Worm (Caenorhabditis elegans) whole organism, late embryonic: ENCODE measurements around the gene Y54G2A.44.

Source experiments
- C38D4.7 ChIP-seq: fragments of 200-800 bp; sonication (Bioruptor generic); optimal IDR thresholded peaks from 2 replicates; lab custom pipeline; 2018; ENCODE audit warnings: mild to moderate bottlenecking, missing genetic modification characterization, moderate library complexity, missing compliant biosample characterization
- F13H6.1 ChIP-seq: sonication (generic microtip); optimal IDR thresholded peaks from 2 replicates; lab custom pipeline; 2016; ENCODE audit warnings: missing genetic modification characterization, missing compliant biosample characterization
- K02D7.2 ChIP-seq: sonication (generic microtip); optimal IDR thresholded peaks from 2 replicates; lab custom pipeline; 2017; ENCODE audit warnings: mild to moderate bottlenecking, missing genetic modification characterization, missing compliant biosample characterization
- K09A11.1 ChIP-seq: sonication (generic microtip); optimal IDR thresholded peaks from 2 replicates; lab custom pipeline; 2017; ENCODE audit warnings: antibody characterized with exemption, mild to moderate bottlenecking, missing genetic modification characterization, missing compliant biosample characterization; ENCODE audit not compliant: insufficient read depth
- T23F11.4 ChIP-seq: fragments of 200-800 bp; sonication (Bioruptor generic); optimal IDR thresholded peaks from 2 replicates; lab custom pipeline; 2018; ENCODE audit warnings: mild to moderate bottlenecking, missing genetic modification characterization, missing compliant biosample characterization
- Y22D7AL.16 ChIP-seq: sonication (generic microtip); optimal IDR thresholded peaks from 2 replicates; lab custom pipeline; 2016; ENCODE audit warnings: missing genetic modification characterization, missing compliant biosample characterization
- ama-1 ChIP-seq: fragments of 150-350 bp; optimal IDR thresholded peaks from 2 replicates; lab custom pipeline; 2014
- ceh-14 ChIP-seq: sonication (generic microtip); optimal IDR thresholded peaks from 2 replicates; lab custom pipeline; 2016; ENCODE audit warnings: missing genotype, missing genetic modification characterization, missing compliant biosample characterization
- ceh-19 ChIP-seq: fragments of 200-800 bp; sonication (Bioruptor generic); optimal IDR thresholded peaks from 2 replicates; lab custom pipeline; 2018; ENCODE audit warnings: mild to moderate bottlenecking, missing genetic modification characterization, missing compliant biosample characterization
- ceh-2 ChIP-seq: sonication (generic microtip); optimal IDR thresholded peaks from 2 replicates; lab custom pipeline; 2016; ENCODE audit warnings: missing genotype, missing genetic modification characterization, missing compliant biosample characterization
- ceh-34 ChIP-seq: sonication (generic microtip); optimal IDR thresholded peaks from 2 replicates; lab custom pipeline; 2016; ENCODE audit warnings: mild to moderate bottlenecking, missing genetic modification characterization, missing compliant biosample characterization
- ceh-45 ChIP-seq: fragments of 200-800 bp; sonication (Bioruptor generic); IDR thresholded peaks from 2 replicates; pipeline ENCODE4 v1.3.6; 2022; ENCODE audit warnings: missing genetic modification reagents, missing genetic modification characterization, missing compliant biosample characterization
- ceh-48 ChIP-seq: sonication (generic microtip); optimal IDR thresholded peaks from 2 replicates; lab custom pipeline; 2016; ENCODE audit warnings: missing genetic modification characterization, inconsistent platforms, missing compliant biosample characterization
- dmd-4 ChIP-seq: sonication (generic microtip); optimal IDR thresholded peaks from 2 replicates; lab custom pipeline; 2016; ENCODE audit warnings: borderline replicate concordance, missing genetic modification characterization, missing compliant biosample characterization
- elt-2 ChIP-seq: sonication (generic microtip); optimal IDR thresholded peaks from 2 replicates; lab custom pipeline; 2016; ENCODE audit warnings: missing genetic modification reagents, missing genetic modification characterization, missing compliant biosample characterization
- elt-4 ChIP-seq: sonication (generic microtip); optimal IDR thresholded peaks from 2 replicates; lab custom pipeline; 2016; ENCODE audit warnings: missing genetic modification characterization, missing compliant biosample characterization
- ets-4 ChIP-seq: sonication (generic microtip); optimal IDR thresholded peaks from 2 replicates; lab custom pipeline; 2016; ENCODE audit warnings: missing genetic modification characterization, missing compliant biosample characterization
- eyg-1 ChIP-seq: sonication (generic microtip); optimal IDR thresholded peaks from 2 replicates; lab custom pipeline; 2016; ENCODE audit warnings: missing genotype, missing genetic modification characterization, missing compliant biosample characterization
- fkh-10 ChIP-seq: fragments of 150-350 bp; optimal IDR thresholded peaks from 2 replicates; lab custom pipeline; 2014; ENCODE audit warnings: missing biosample characterization, missing genetic modification reagents, missing genetic modification characterization
- fkh-6 ChIP-seq: sonication (generic microtip); optimal IDR thresholded peaks from 2 replicates; lab custom pipeline; 2016; ENCODE audit warnings: missing genetic modification characterization, missing compliant biosample characterization
- hlh-13 ChIP-seq: fragments of 200-800 bp; sonication (Bioruptor generic); optimal IDR thresholded peaks from 2 replicates; lab custom pipeline; 2018; ENCODE audit warnings: mild to moderate bottlenecking, missing genetic modification characterization, missing compliant biosample characterization
- hlh-15 ChIP-seq: sonication (generic microtip); optimal IDR thresholded peaks from 2 replicates; lab custom pipeline; 2016; ENCODE audit warnings: missing genetic modification characterization, missing compliant biosample characterization
- hlh-6 ChIP-seq: sonication (generic microtip); optimal IDR thresholded peaks from 2 replicates; lab custom pipeline; 2016; ENCODE audit warnings: missing genotype, missing genetic modification characterization, missing compliant biosample characterization
- madf-2 ChIP-seq: sonication (generic microtip); optimal IDR thresholded peaks from 2 replicates; lab custom pipeline; 2017; ENCODE audit warnings: missing genetic modification characterization, missing compliant biosample characterization
- mec-3 ChIP-seq: sonication (generic microtip); optimal IDR thresholded peaks from 2 replicates; lab custom pipeline; 2016; ENCODE audit warnings: borderline replicate concordance, missing genetic modification characterization, missing compliant biosample characterization
- nfya-1 ChIP-seq: sonication (generic microtip); optimal IDR thresholded peaks from 2 replicates; lab custom pipeline; 2017; ENCODE audit warnings: missing genetic modification characterization, mild to moderate bottlenecking, missing compliant biosample characterization, antibody characterized with exemption, moderate library complexity
- nhr-11 ChIP-seq: fragments of 150-350 bp; optimal IDR thresholded peaks from 2 replicates; lab custom pipeline; 2014; ENCODE audit warnings: missing biosample characterization, missing genetic modification characterization
- pros-1 ChIP-seq: fragments of 150-350 bp; optimal IDR thresholded peaks from 2 replicates; lab custom pipeline; 2014; ENCODE audit warnings: missing biosample characterization, missing genetic modification reagents, missing genetic modification characterization
- ref-2 ChIP-seq: sonication (generic microtip); optimal IDR thresholded peaks from 2 replicates; lab custom pipeline; 2016; ENCODE audit warnings: missing genetic modification characterization, missing compliant biosample characterization
- rnt-1 ChIP-seq: sonication (generic microtip); optimal IDR thresholded peaks from 2 replicates; lab custom pipeline; 2016; ENCODE audit warnings: missing genetic modification characterization, missing compliant biosample characterization
- sox-2 ChIP-seq: fragments of 200-800 bp; sonication (Bioruptor generic); IDR thresholded peaks from 2 replicates; pipeline ENCODE4 v1.3.6; 2022; ENCODE audit warnings: missing genetic modification reagents, missing genetic modification characterization, missing compliant biosample characterization
- syd-9 ChIP-seq: sonication (generic microtip); optimal IDR thresholded peaks from 2 replicates; lab custom pipeline; 2016; ENCODE audit warnings: mild to moderate bottlenecking, missing genetic modification characterization, moderate library complexity, missing compliant biosample characterization
- tbx-2 ChIP-seq: sonication (generic microtip); optimal IDR thresholded peaks from 2 replicates; lab custom pipeline; 2016; ENCODE audit warnings: missing genetic modification characterization, missing compliant biosample characterization
- tbx-7 ChIP-seq: sonication (generic microtip); optimal IDR thresholded peaks from 2 replicates; lab custom pipeline; 2016; ENCODE audit warnings: missing genotype, missing genetic modification characterization, missing compliant biosample characterization
- ttx-3 ChIP-seq: sonication (generic microtip); optimal IDR thresholded peaks from 2 replicates; lab custom pipeline; 2016; ENCODE audit warnings: missing genetic modification reagents, missing genetic modification characterization, missing compliant biosample characterization
- unc-3 ChIP-seq, 2 experiments: fragments of 200-800 bp in 1 of 2; sonication (Bioruptor generic) in 1 of 2; sonication (generic microtip) in 1 of 2; conservative IDR thresholded peaks in 1 of 2; optimal IDR thresholded peaks in 1 of 2; 2 replicates each; pipeline versions ENCODE4 v1.3.6 to Lab custom; 2016 to 2022; ENCODE audit warnings: missing compliant biosample characterization in 2 of 2, missing genetic modification characterization in 2 of 2, missing genetic modification reagents in 1 of 2
- unc-42 ChIP-seq: sonication (generic microtip); optimal IDR thresholded peaks from 2 replicates; lab custom pipeline; 2016; ENCODE audit warnings: missing genotype, missing genetic modification characterization, missing compliant biosample characterization
- unc-86 ChIP-seq: sonication (generic microtip); optimal IDR thresholded peaks from 2 replicates; lab custom pipeline; 2016; ENCODE audit warnings: missing genetic modification characterization, missing compliant biosample characterization
- zip-5 ChIP-seq: sonication (generic microtip); optimal IDR thresholded peaks from 2 replicates; lab custom pipeline; 2016; ENCODE audit warnings: missing genetic modification characterization, missing compliant biosample characterization

The Y54G2A.44 gene

ce11 chrIV:2838308-2838707 is 36.6 kb downstream of the Y54G2A.44 start, which contains the start of gene Y54G2A.7:
TSS of gene Y54G2A.7 (plus strand) at chrIV:2838608.
- no peak for TF ChIP-seq hlh-13 (GFP tag; lab: Kevin White, UChicago)
- TF ChIP-seq ets-4 (tag; lab: Kevin White, UChicago) = no peak
- TF ChIP-seq hlh-15 = no peak
- TF ChIP-seq sox-2 (GFP tag; lab: Robert Waterston, UW) = no peak
- no peak for TF ChIP-seq tbx-7 (tag; lab: Kevin White, UChicago)
- no peak for TF ChIP-seq fkh-6 (tag; lab: Kevin White, UChicago)
- TF ChIP-seq ref-2 (tag; lab: Kevin White, UChicago) = no peak
- TF ChIP-seq nhr-11 (tag; lab: Kevin White, UChicago) = no peak
- TF ChIP-seq fkh-10 (GFP tag; lab: Kevin White, UChicago) = no peak
- TF ChIP-seq ttx-3 (tag; lab: Kevin White, UChicago) = no peak
- no peak for TF ChIP-seq pros-1
- TF ChIP-seq ceh-45 (GFP tag; lab: Robert Waterston, UW) = no peak
- TF ChIP-seq unc-42 = no peak
- no peak for TF ChIP-seq ceh-19 (GFP tag; lab: Kevin White, UChicago)
- TF ChIP-seq nfya-1 = no peak
- no peak for TF ChIP-seq elt-2 (tag; lab: Kevin White, UChicago)
- no peak for TF ChIP-seq ceh-34 (tag; lab: Kevin White, UChicago)
- no peak for TF ChIP-seq ceh-14 (tag; lab: Kevin White, UChicago)

DNA sequence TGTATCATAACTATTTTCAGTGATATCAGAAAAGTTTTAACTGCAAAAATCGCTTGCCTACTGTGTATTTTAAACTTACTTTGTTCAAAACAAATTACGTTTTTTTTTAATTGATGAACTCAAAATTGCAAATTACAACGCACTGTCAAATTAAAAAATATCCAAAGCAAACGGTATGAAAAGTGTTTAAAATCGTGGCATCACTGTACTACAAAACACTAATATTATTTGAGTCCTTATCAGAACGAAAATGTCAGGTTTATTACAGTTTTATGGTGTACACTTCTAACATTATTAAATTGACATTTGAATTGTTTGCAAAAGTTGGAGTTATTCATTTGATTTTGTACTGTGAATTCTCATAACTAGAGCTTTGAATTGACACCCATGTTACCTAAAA is 39.6 kb downstream of the Y54G2A.44 start, which contains the start of gene clec-83:
Gene clec-83 (minus strand): TSS at position 213 of the 400 bp plus-strand sequence.
- TF ChIP-seq tbx-2 (tag; lab: Kevin White, UChicago) (no peak), elt-2 (tag; lab: Kevin White, UChicago) (no peak), ceh-34 (tag; lab: Kevin White, UChicago) (no peak), eyg-1 (tag; lab: Kevin White, UChicago) (no peak), elt-4 (tag; lab: Kevin White, UChicago) (no peak), ceh-2 (tag; lab: Kevin White, UChicago) (no peak), rnt-1 (tag; lab: Kevin White, UChicago) (no peak)

- TF ChIP-seq ceh-45 (GFP tag; lab: Robert Waterston, UW) = no peak
- no peak for TF ChIP-seq ceh-48 (tag; lab: Kevin White, UChicago)
- TF ChIP-seq C38D4.7 (GFP tag; lab: Kevin White, UChicago) = no peak
- TF ChIP-seq unc-3 (GFP tag; conservative IDR thresholded peaks at IDR 0.05; lab: Robert Waterston, UW) = no peak
- TF ChIP-seq unc-3 (tag; optimal IDR thresholded peaks at IDR 0.05; lab: Kevin White, UChicago) = no peak
- TF ChIP-seq F13H6.1 (tag; lab: Kevin White, UChicago) = no peak
- no peak for TF ChIP-seq Y22D7AL.16
- no peak for TF ChIP-seq syd-9 (tag; lab: Kevin White, UChicago)
- TF ChIP-seq K02D7.2 (tag; lab: Kevin White, UChicago) = no peak
- TF ChIP-seq ceh-19 (GFP tag; lab: Kevin White, UChicago) = no peak
Observed at ce11 chrIV:2842162-2842561, 40.5 kb downstream of the Y54G2A.44 start, which contains the start of gene clec-84. TSS of gene clec-84 (plus strand) at chrIV:2842462.

DNA sequence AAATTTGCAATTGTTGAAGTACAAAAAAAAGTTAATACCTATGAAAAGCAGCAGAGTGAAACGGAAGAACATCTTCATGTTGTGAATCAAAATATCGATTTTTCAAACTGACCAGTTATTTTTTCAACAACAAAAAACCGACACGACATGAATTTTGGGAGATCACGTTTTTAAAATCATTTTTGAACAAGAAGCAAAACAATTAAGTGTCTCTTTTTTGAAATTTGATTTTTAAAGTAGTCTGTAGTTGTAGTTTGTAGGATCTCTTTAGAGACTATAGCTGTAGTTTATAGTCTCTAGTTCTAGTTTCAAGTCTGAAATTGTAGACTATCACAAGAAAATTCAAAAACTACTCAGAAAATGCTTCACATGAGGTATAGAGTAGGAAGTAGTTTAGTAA is 42.2 kb downstream of the Y54G2A.44 start, which contains the start of gene Y54G2A.15:
Gene Y54G2A.15 (minus strand): TSS at position 101 of the 400 bp plus-strand sequence.
- TF ChIP-seq F13H6.1 (tag; lab: Kevin White, UChicago) = no peak
- TF ChIP-seq dmd-4 (tag; lab: Kevin White, UChicago) = no peak
- TF ChIP-seq nhr-11 (tag; lab: Kevin White, UChicago) = no peak
- no peak for TF ChIP-seq unc-86
- TF ChIP-seq zip-5 (tag; lab: Kevin White, UChicago) = no peak
- no peak for TF ChIP-seq mec-3 (tag; lab: Kevin White, UChicago)
- TF ChIP-seq sox-2 (GFP tag; lab: Robert Waterston, UW) = no peak
- TF ChIP-seq T23F11.4 (GFP tag; lab: Kevin White, UChicago) = no peak
- TF ChIP-seq K09A11.1 (tag; lab: Kevin White, UChicago) = no peak
- TF ChIP-seq madf-2 (tag; lab: Kevin White, UChicago) = no peak
- TF ChIP-seq ama-1 (lab: Kevin White, UChicago) = no peak
- no peak for TF ChIP-seq hlh-6 (tag; lab: Kevin White, UChicago)
- TF ChIP-seq hlh-13 (GFP tag; lab: Kevin White, UChicago) = no peak
- no peak for TF ChIP-seq rnt-1 (tag; lab: Kevin White, UChicago)
- TF ChIP-seq, all 69 proteins: peak for 0
